Fruit fly (Drosophila melanogaster): ENCODE results near the gene CG6686.

CG6686 gene

dm6 chr2L:12011682-12012655 lies 24.1 kb upstream of the CG6686 start (continued):
- peak; percentile 72 for TF ChIP-seq CrebB (tag; optimal IDR thresholded peaks at IDR 0.05)
- peak; percentile 89 for TF ChIP-seq Ets65A (GFP tag)
- peak; percentile 62 for TF ChIP-seq CG15269 (tag; optimal IDR thresholded peaks at IDR 0.05)
- TF ChIP-seq CG30403 (GFP tag; optimal IDR thresholded peaks at IDR 0.05) = peak; percentile 72
- peak; percentile 74 for TF ChIP-seq Deaf1 (tag; optimal IDR thresholded peaks at IDR 0.05)
- TF ChIP-seq CG12299 (tag; optimal IDR thresholded peaks at IDR 0.05) = peak; percentile 40
- TF ChIP-seq CG17612 (GFP tag; IDR thresholded peaks at IDR 0.05) = no peak
- peak; percentile 75 for TF ChIP-seq CG12071 (GFP tag; optimal IDR thresholded peaks at IDR 0.05)
- no peak for TF ChIP-seq Ada2b (GFP tag; IDR thresholded peaks at IDR 0.05)
- TF ChIP-seq ac (GFP tag; optimal IDR thresholded peaks at IDR 0.05) = peak; percentile 0
- TF ChIP-seq H2.0 (GFP tag; IDR thresholded peaks at IDR 0.05) = no peak
- TF ChIP-seq gro (GFP tag; optimal IDR thresholded peaks at IDR 0.05) = peak; percentile 67
- peak; percentile 88 for TF ChIP-seq CG13624 (GFP tag; optimal IDR thresholded peaks at IDR 0.05)
- no peak for TF ChIP-seq z (GFP tag; IDR thresholded peaks at IDR 0.05)
- TF ChIP-seq CG2678 (tag; optimal IDR thresholded peaks at IDR 0.05) = peak; percentile 71
- no peak for TF ChIP-seq CG10366 (GFP tag; IDR thresholded peaks at IDR 0.05)
- peak; percentile 59 for TF ChIP-seq pum (GFP tag; optimal IDR thresholded peaks at IDR 0.05)
- TF ChIP-seq Antp (GFP tag; optimal IDR thresholded peaks at IDR 0.05) = peak; percentile 85
- peak; percentile 86 for TF ChIP-seq MTF-1 (GFP tag; optimal IDR thresholded peaks at IDR 0.05; ENCODE audit: borderline replicate concordance)
- peak; percentile 67 for TF ChIP-seq CG12391 (tag; optimal IDR thresholded peaks at IDR 0.05)
- no peak for TF ChIP-seq CG14441 (GFP tag; IDR thresholded peaks at IDR 0.05)
- TF ChIP-seq Dfd (GFP tag; optimal IDR thresholded peaks at IDR 0.05) = no peak
- peak; percentile 77 for TF ChIP-seq zfh2 (GFP tag; optimal IDR thresholded peaks at IDR 0.05)
- no peak for TF ChIP-seq esg (GFP tag; conservative IDR thresholded peaks at IDR 0.05)
- TF ChIP-seq Doc2 (GFP tag; IDR thresholded peaks at IDR 0.05) = no peak
- TF ChIP-seq CG16815 (GFP tag; optimal IDR thresholded peaks at IDR 0.05) = peak; percentile 12
- peak; percentile 51 for TF ChIP-seq CG1792 (GFP tag; optimal IDR thresholded peaks at IDR 0.05)
- TF ChIP-seq Fer3 (tag; optimal IDR thresholded peaks at IDR 0.05) = peak; percentile 55
- peak; percentile 76 for TF ChIP-seq tin (GFP tag; optimal IDR thresholded peaks at IDR 0.05)
- peak; percentile 82 for TF ChIP-seq CG34376 (GFP tag; optimal IDR thresholded peaks at IDR 0.05)
- no peak for TF ChIP-seq ham (GFP tag; IDR thresholded peaks at IDR 0.05)
- peak; percentile 58 for TF ChIP-seq Hsf (GFP tag; optimal IDR thresholded peaks at IDR 0.05)
- no peak for TF ChIP-seq Ravus (GFP tag; IDR thresholded peaks at IDR 0.05)
- no peak for TF ChIP-seq lola (GFP tag; optimal IDR thresholded peaks at IDR 0.05)
- no peak for TF ChIP-seq ato (GFP tag; IDR thresholded peaks at IDR 0.05; ENCODE audit: partially characterized antibody)
- TF ChIP-seq CG18619 (GFP tag; optimal IDR thresholded peaks at IDR 0.05) = peak; percentile 60
- peak; percentile 4 for TF ChIP-seq CG12236 (GFP tag; optimal IDR thresholded peaks at IDR 0.05)
- TF ChIP-seq amos (GFP tag; IDR thresholded peaks at IDR 0.05; ENCODE audit: partially characterized antibody) = no peak
- TF ChIP-seq CG14050 (GFP tag; IDR thresholded peaks at IDR 0.05) = no peak
- TF ChIP-seq HmgD (GFP tag; optimal IDR thresholded peaks at IDR 0.05) = peak; percentile 54
- TF ChIP-seq CG17568 (GFP tag; optimal IDR thresholded peaks at IDR 0.05) = peak; percentile 45
- peak; percentile 70 for TF ChIP-seq CG4424 (GFP tag; optimal IDR thresholded peaks at IDR 0.05)
- TF ChIP-seq Gsc (GFP tag; IDR thresholded peaks at IDR 0.05) = no peak
- no peak for TF ChIP-seq Scr (GFP tag; IDR thresholded peaks at IDR 0.05; ENCODE audit: partially characterized antibody)
- TF ChIP-seq CG8281 (tag; optimal IDR thresholded peaks at IDR 0.05) = peak; percentile 26
- no peak for TF ChIP-seq knrl (GFP tag; IDR thresholded peaks at IDR 0.05; ENCODE audit: partially characterized antibody)
- peak; percentile 18 for TF ChIP-seq vfl (GFP tag; optimal IDR thresholded peaks at IDR 0.05)
- TF ChIP-seq ab (GFP tag; optimal IDR thresholded peaks at IDR 0.05) = peak; percentile 34
- peak; percentile 91 for TF ChIP-seq Gug (GFP tag; IDR thresholded peaks at IDR 0.05)

Measured in whole organism, embryonic.